Fruit fly (Drosophila melanogaster): ENCODE results near the gene CG32085.
A peak's percentile ranks its signal among the peaks of the same experiment; 100 is the strongest.

CG32085 gene

dm6 chr3L:11684522-11684851, 4.3 kb upstream of the CG32085 start:
- TF ChIP-seq CG34367 (tag; optimal IDR thresholded peaks at IDR 0.05) (no peak), fd96Ca (GFP tag; IDR thresholded peaks at IDR 0.05) (no peak), CG8301 (tag; optimal IDR thresholded peaks at IDR 0.05) (no peak), Snoo (tag; optimal IDR thresholded peaks at IDR 0.05) (no peak), rn (GFP tag; IDR thresholded peaks at IDR 0.05) (no peak), CG10348 (GFP tag; IDR thresholded peaks at IDR 0.05) (no peak), CG4496 (GFP tag; IDR thresholded peaks at IDR 0.05) (no peak), CG12605 (GFP tag; IDR thresholded peaks at IDR 0.05) (no peak), CG15710 (tag; optimal IDR thresholded peaks at IDR 0.05) (no peak), CG8159 (tag; optimal IDR thresholded peaks at IDR 0.05) (no peak), Pif1B (GFP tag; optimal IDR thresholded peaks at IDR 0.05) (no peak)

- TF ChIP-seq gl (tag; optimal IDR thresholded peaks at IDR 0.05) = no peak
- no peak for TF ChIP-seq CG10348 (GFP tag; IDR thresholded peaks at IDR 0.05)
- peak; percentile 16 for TF ChIP-seq D1 (tag; optimal IDR thresholded peaks at IDR 0.05)
- TF ChIP-seq EcR (GFP tag; optimal IDR thresholded peaks at IDR 0.05) = peak; percentile 16
- TF ChIP-seq CG13204 (GFP tag; optimal IDR thresholded peaks at IDR 0.05) = no peak
- peak; percentile 82 for TF ChIP-seq Ets98B (GFP tag; IDR thresholded peaks at IDR 0.05)
- TF ChIP-seq fd96Ca (GFP tag; IDR thresholded peaks at IDR 0.05) = no peak; the same call in 1 of the 3 replicates
- peak; percentile 81 for TF ChIP-seq CG32121 (GFP tag; IDR thresholded peaks at IDR 0.05)
- no peak for TF ChIP-seq CG9948 (tag; optimal IDR thresholded peaks at IDR 0.05)
- TF ChIP-seq CG12605 (GFP tag; IDR thresholded peaks at IDR 0.05) = peak; percentile 74
- TF ChIP-seq CG4496 (GFP tag; IDR thresholded peaks at IDR 0.05) = peak; percentile 81
- peak; percentile 51 for TF ChIP-seq Snoo (tag; optimal IDR thresholded peaks at IDR 0.05)
- TF ChIP-seq Pif1A (GFP tag; optimal IDR thresholded peaks at IDR 0.05) = peak; percentile 82
- TF ChIP-seq rn (GFP tag; IDR thresholded peaks at IDR 0.05) = no peak
- no peak for TF ChIP-seq CG8159 (tag; optimal IDR thresholded peaks at IDR 0.05)
- no peak for TF ChIP-seq CG14655 (GFP tag; optimal IDR thresholded peaks at IDR 0.05)
- no peak for TF ChIP-seq CG8301 (tag; optimal IDR thresholded peaks at IDR 0.05)
- TF ChIP-seq Pif1B (GFP tag; optimal IDR thresholded peaks at IDR 0.05) = peak; percentile 60
- peak; percentile 30 for TF ChIP-seq CG17806 (tag; optimal IDR thresholded peaks at IDR 0.05)
- TF ChIP-seq CG34367 (tag; optimal IDR thresholded peaks at IDR 0.05) = peak; percentile 57
- peak; percentile 56 for TF ChIP-seq CG15710 (tag; optimal IDR thresholded peaks at IDR 0.05)
Measured at dm6 chr3L:11683819-11684521, 3.8 kb upstream of the CG32085 start, which contains the start of gene Sugb. Gene Sugb (plus strand): TSS chr3L:11683980.

DNA sequence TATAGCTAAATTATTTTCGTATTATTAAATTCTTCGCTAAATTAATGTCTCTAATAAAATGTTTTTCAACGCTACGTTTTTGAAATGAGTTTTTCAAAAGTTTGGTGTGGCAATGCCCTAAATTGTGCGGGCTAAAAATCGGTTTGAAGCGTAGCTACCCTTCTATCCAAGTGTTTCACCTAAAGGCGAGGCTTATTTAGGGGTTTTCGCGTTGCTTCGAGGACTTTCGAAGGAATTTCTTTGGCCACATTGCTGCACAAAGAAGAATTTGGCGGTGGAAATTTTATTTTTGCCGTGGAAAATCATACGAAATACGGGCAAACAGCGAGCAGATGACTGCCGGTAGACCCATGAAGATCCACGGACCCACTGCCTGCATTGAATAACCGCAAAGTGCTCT, 1.6 kb upstream of the CG32085 start, which contains the start of gene TfIIEalpha:
Gene TfIIEalpha, plus strand, starts transcription at position 245 of the 400 bp plus-strand sequence.
- TF ChIP-seq D1 (tag; optimal IDR thresholded peaks at IDR 0.05) (peak; percentile 21), CG17806 (tag; optimal IDR thresholded peaks at IDR 0.05) (no peak)

- TF ChIP-seq gl (tag; optimal IDR thresholded peaks at IDR 0.05) (no peak), CG8159 (tag; optimal IDR thresholded peaks at IDR 0.05) (no peak)
Measured at dm6 chr3L:11678313-11678817, 1.8 kb downstream of the CG32085 start.

dm6 chr3L:11656189-11656588, 24.0 kb downstream of the CG32085 start:
- TF ChIP-seq CG13204 (GFP tag; optimal IDR thresholded peaks at IDR 0.05) = no peak
- TF ChIP-seq CG8159 (tag; optimal IDR thresholded peaks at IDR 0.05) = peak; percentile 59
- TF ChIP-seq CG8301 (tag; optimal IDR thresholded peaks at IDR 0.05) = peak; percentile 63
- no peak for TF ChIP-seq gl (tag; optimal IDR thresholded peaks at IDR 0.05)
- peak; percentile 93 for TF ChIP-seq CG4496 (GFP tag; IDR thresholded peaks at IDR 0.05)
- peak; percentile 50 for TF ChIP-seq Pif1A (GFP tag; optimal IDR thresholded peaks at IDR 0.05)
- TF ChIP-seq CG12605 (GFP tag; IDR thresholded peaks at IDR 0.05) = no peak; the same call in 1 of the 2 replicates
- peak; percentile 38; the same call in 1 of the 2 replicates for TF ChIP-seq rn (GFP tag; IDR thresholded peaks at IDR 0.05)
- peak; percentile 82 for TF ChIP-seq CG14655 (GFP tag; optimal IDR thresholded peaks at IDR 0.05)
- TF ChIP-seq CG34367 (tag; optimal IDR thresholded peaks at IDR 0.05) = peak; percentile 37
- no peak for TF ChIP-seq CG9948 (tag; optimal IDR thresholded peaks at IDR 0.05)
- TF ChIP-seq Pif1B (GFP tag; optimal IDR thresholded peaks at IDR 0.05) = peak; percentile 7
- peak; percentile 51 for TF ChIP-seq CG17806 (tag; optimal IDR thresholded peaks at IDR 0.05)
- TF ChIP-seq CG32121 (GFP tag; IDR thresholded peaks at IDR 0.05) = peak; percentile 82
- no peak for TF ChIP-seq Snoo (tag; optimal IDR thresholded peaks at IDR 0.05)
- peak; percentile 54 for TF ChIP-seq CG15710 (tag; optimal IDR thresholded peaks at IDR 0.05)
- no peak for TF ChIP-seq EcR (GFP tag; optimal IDR thresholded peaks at IDR 0.05)
- TF ChIP-seq Ets98B (GFP tag; IDR thresholded peaks at IDR 0.05) = peak; percentile 92
- TF ChIP-seq D1 (tag; optimal IDR thresholded peaks at IDR 0.05) = no peak
- TF ChIP-seq CG10348 (GFP tag; IDR thresholded peaks at IDR 0.05) = peak; percentile 85; the same call in 1 of the 2 replicates
- peak; percentile 91 for TF ChIP-seq fd96Ca (GFP tag; IDR thresholded peaks at IDR 0.05)

- TF ChIP-seq fd96Ca (GFP tag; IDR thresholded peaks at IDR 0.05) (peak; percentile 66; the same call in 2 of the 3 replicates), CG4496 (GFP tag; IDR thresholded peaks at IDR 0.05) (peak; percentile 30; the same call in 1 of the 3 replicates), Pif1B (GFP tag; optimal IDR thresholded peaks at IDR 0.05) (no peak), CG12605 (GFP tag; IDR thresholded peaks at IDR 0.05) (no peak), EcR (GFP tag; optimal IDR thresholded peaks at IDR 0.05) (no peak), Ets98B (GFP tag; IDR thresholded peaks at IDR 0.05) (peak; percentile 60), CG34367 (tag; optimal IDR thresholded peaks at IDR 0.05) (peak; percentile 28), Snoo (tag; optimal IDR thresholded peaks at IDR 0.05) (no peak)
Measured at dm6 chr3L:11648410-11648809, 31.7 kb downstream of the CG32085 start, which contains the start of the genes RIOK1 and Polr3H. Gene RIOK1 (minus strand): TSS chr3L:11648474. Gene Polr3H (plus strand): TSS chr3L:11648756.

Data from whole organism, pupa.